Worm (Caenorhabditis elegans): ENCODE data around the gene nlp-36.

Gene nlp-36

ce11 chrIII:9501072-9501471 is 12.5 kb downstream of the nlp-36 start:
- no peak for TF ChIP-seq bed-3 (GFP tag; optimal IDR thresholded peaks at IDR 0.05)
- no peak for TF ChIP-seq ham-2 (GFP tag; optimal IDR thresholded peaks at IDR 0.05)
- no peak for TF ChIP-seq mab-5 (tag; optimal IDR thresholded peaks at IDR 0.05)
- no peak for TF ChIP-seq zip-8 (tag; optimal IDR thresholded peaks at IDR 0.05)
- no peak for TF ChIP-seq ces-1 (GFP tag; optimal IDR thresholded peaks at IDR 0.05)
- TF ChIP-seq nhr-237 (tag; optimal IDR thresholded peaks at IDR 0.05): no peak
- no peak for TF ChIP-seq unc-39 (tag; optimal IDR thresholded peaks at IDR 0.05)
- no peak for TF ChIP-seq M03D4.4 (tag; optimal IDR thresholded peaks at IDR 0.05)
- TF ChIP-seq drap-1 (GFP tag; optimal IDR thresholded peaks at IDR 0.05): no peak
- TF ChIP-seq sem-2 (GFP tag; optimal IDR thresholded peaks at IDR 0.05): no peak
- TF ChIP-seq lsy-2 (tag; optimal IDR thresholded peaks at IDR 0.05): no peak
- no peak for TF ChIP-seq flh-1 (GFP tag; optimal IDR thresholded peaks at IDR 0.05)

- TF ChIP-seq nhr-28 (tag; optimal IDR thresholded peaks at IDR 0.05) (no peak), lin-32 (GFP tag; optimal IDR thresholded peaks at IDR 0.05) (no peak), hlh-1 (tag; optimal IDR thresholded peaks at IDR 0.05) (no peak), ceh-43 (GFP tag; optimal IDR thresholded peaks at IDR 0.05) (no peak), nhr-2 (tag; optimal IDR thresholded peaks at IDR 0.05) (no peak), nhr-12 (tag; optimal IDR thresholded peaks at IDR 0.05) (no peak), flh-1 (GFP tag; optimal IDR thresholded peaks at IDR 0.05) (no peak), elt-3 (tag; optimal IDR thresholded peaks at IDR 0.05) (no peak), nhr-76 (tag; optimal IDR thresholded peaks at IDR 0.05) (no peak), ceh-39 (tag; optimal IDR thresholded peaks at IDR 0.05) (no peak), elt-1 (tag; optimal IDR thresholded peaks at IDR 0.05; ENCODE audit: borderline replicate concordance, insufficient read depth) (no peak), nhr-237 (tag; optimal IDR thresholded peaks at IDR 0.05) (no peak), zip-8 (tag; optimal IDR thresholded peaks at IDR 0.05) (no peak), mab-5 (tag; optimal IDR thresholded peaks at IDR 0.05) (no peak), unc-62 (GFP tag; optimal IDR thresholded peaks at IDR 0.05) (no peak), pha-4 (tag; optimal IDR thresholded peaks at IDR 0.05) (no peak)
Measured at ce11 chrIII:9502155-9502714, 13.7 kb downstream of the nlp-36 start.

ce11 chrIII:9504347-9504746 is 15.8 kb downstream of the nlp-36 start:
- TF ChIP-seq pha-4 (tag; optimal IDR thresholded peaks at IDR 0.05): no peak
- TF ChIP-seq unc-39 (tag; optimal IDR thresholded peaks at IDR 0.05): no peak
- no peak for TF ChIP-seq M03D4.4 (tag; optimal IDR thresholded peaks at IDR 0.05)
- no peak for TF ChIP-seq hlh-1 (tag; optimal IDR thresholded peaks at IDR 0.05)
- no peak for TF ChIP-seq mls-2 (tag; optimal IDR thresholded peaks at IDR 0.05)
- TF ChIP-seq nhr-2 (tag; optimal IDR thresholded peaks at IDR 0.05): no peak
- TF ChIP-seq mep-1 (tag; optimal IDR thresholded peaks at IDR 0.05): no peak
- no peak for TF ChIP-seq ham-2 (GFP tag; optimal IDR thresholded peaks at IDR 0.05)
- no peak for TF ChIP-seq mab-5 (tag; optimal IDR thresholded peaks at IDR 0.05)
- TF ChIP-seq elt-1 (tag; optimal IDR thresholded peaks at IDR 0.05; ENCODE audit: borderline replicate concordance, insufficient read depth): no peak
- no peak for TF ChIP-seq nhr-237 (tag; optimal IDR thresholded peaks at IDR 0.05)
- TF ChIP-seq snpc-4 (tag; optimal IDR thresholded peaks at IDR 0.05): no peak
- TF ChIP-seq bed-3 (GFP tag; optimal IDR thresholded peaks at IDR 0.05): no peak
- no peak for TF ChIP-seq flh-1 (GFP tag; optimal IDR thresholded peaks at IDR 0.05)
- TF ChIP-seq ces-1 (GFP tag; optimal IDR thresholded peaks at IDR 0.05): no peak
- TF ChIP-seq unc-120 (tag; optimal IDR thresholded peaks at IDR 0.05; ENCODE audit: poor library complexity, severe bottlenecking): no peak
- no peak for TF ChIP-seq sem-2 (GFP tag; optimal IDR thresholded peaks at IDR 0.05)
- TF ChIP-seq ceh-39 (tag; optimal IDR thresholded peaks at IDR 0.05): no peak

ce11 chrIII:9507799-9508198 is 19.3 kb downstream of the nlp-36 start, which contains the start of gene vha-14:
Gene vha-14, plus strand, starts transcription at chrIII:9508100.
- TF ChIP-seq nhr-237 (tag; optimal IDR thresholded peaks at IDR 0.05) (peak; percentile 19), pha-4 (tag; optimal IDR thresholded peaks at IDR 0.05) (no peak), mep-1 (tag; optimal IDR thresholded peaks at IDR 0.05) (peak; percentile 71), elt-1 (tag; optimal IDR thresholded peaks at IDR 0.05; ENCODE audit: borderline replicate concordance, insufficient read depth) (no peak), lsy-2 (tag; optimal IDR thresholded peaks at IDR 0.05) (peak; percentile 38), unc-62 (GFP tag; optimal IDR thresholded peaks at IDR 0.05) (peak; percentile 38), ces-1 (GFP tag; optimal IDR thresholded peaks at IDR 0.05) (peak; percentile 6)

- TF ChIP-seq lin-13 (tag; optimal IDR thresholded peaks at IDR 0.05) (no peak), unc-120 (tag; optimal IDR thresholded peaks at IDR 0.05; ENCODE audit: poor library complexity, severe bottlenecking) (peak; percentile 23), unc-62 (GFP tag; optimal IDR thresholded peaks at IDR 0.05) (peak; percentile 45), ces-1 (GFP tag; optimal IDR thresholded peaks at IDR 0.05) (peak; percentile 94), drap-1 (GFP tag; optimal IDR thresholded peaks at IDR 0.05) (no peak)
Measured at ce11 chrIII:9509764-9510370, 21.3 kb downstream of the nlp-36 start.

Data from whole organism, mixed stage, embryonic.